Fruit fly (Drosophila melanogaster): Measurements from ENCODE around the gene Gr68a.

Gene Gr68a

DNA sequence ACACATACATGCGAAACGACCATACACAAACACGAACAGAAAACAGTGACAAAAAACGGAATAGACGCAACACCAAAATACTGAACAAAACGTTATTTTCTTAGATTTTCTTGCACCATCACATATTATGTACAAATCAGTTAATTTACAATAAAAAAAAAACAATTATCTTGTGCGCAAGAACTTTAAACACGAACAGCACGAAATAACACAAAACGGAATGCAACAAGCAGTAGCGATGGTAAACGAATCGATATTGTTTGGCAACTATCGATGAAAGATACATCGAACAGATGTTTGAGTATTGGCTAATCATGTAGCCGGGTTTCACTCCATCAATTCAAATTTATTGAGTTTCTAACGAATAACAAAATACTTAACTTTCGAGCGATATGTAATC lies 38.7 kb downstream of the Gr68a start, which contains the start of gene Pi3K68D (continued):
- TF ChIP-seq nerfin-2 (GFP tag; IDR thresholded peaks at IDR 0.05; ENCODE audit: partially characterized antibody) (peak; percentile 88), HLH54F (GFP tag; optimal IDR thresholded peaks at IDR 0.05) (peak; percentile 20), CG3407 (GFP tag; optimal IDR thresholded peaks at IDR 0.05) (no peak), kah (GFP tag; optimal IDR thresholded peaks at IDR 0.05) (no peak), onecut (GFP tag; IDR thresholded peaks at IDR 0.05) (peak; percentile 74), nau (GFP tag; optimal IDR thresholded peaks at IDR 0.05) (no peak), CG12104 (GFP tag; optimal IDR thresholded peaks at IDR 0.05) (no peak), fd102C (GFP tag; optimal IDR thresholded peaks at IDR 0.05) (no peak), CG6791 (GFP tag; IDR thresholded peaks at IDR 0.05; ENCODE audit: partially characterized antibody) (peak; percentile 94), CG1792 (GFP tag; optimal IDR thresholded peaks at IDR 0.05) (peak; percentile 8), ash1 (GFP tag; optimal IDR thresholded peaks at IDR 0.05) (no peak), zfh2 (GFP tag; optimal IDR thresholded peaks at IDR 0.05) (no peak), GATAe (GFP tag; conservative IDR thresholded peaks at IDR 0.05) (no peak), ham (GFP tag; IDR thresholded peaks at IDR 0.05) (no peak), Awh (GFP tag; IDR thresholded peaks at IDR 0.05) (no peak), h (optimal IDR thresholded peaks at IDR 0.05) (no peak), hbn (GFP tag; IDR thresholded peaks at IDR 0.05; ENCODE audit: partially characterized antibody) (peak; percentile 89), MTF-1 (GFP tag; optimal IDR thresholded peaks at IDR 0.05; ENCODE audit: borderline replicate concordance) (no peak), Dfd (GFP tag; optimal IDR thresholded peaks at IDR 0.05) (no peak), slbo (GFP tag; IDR thresholded peaks at IDR 0.05) (no peak; the same call in 1 of the 2 replicates), CG17361 (GFP tag; IDR thresholded peaks at IDR 0.05) (no peak), CG1832 (GFP tag; optimal IDR thresholded peaks at IDR 0.05) (no peak), ac (GFP tag; optimal IDR thresholded peaks at IDR 0.05) (no peak), CG15514 (GFP tag; optimal IDR thresholded peaks at IDR 0.05) (peak; percentile 84), usp (GFP tag; optimal IDR thresholded peaks at IDR 0.05) (no peak), gce (GFP tag; IDR thresholded peaks at IDR 0.05) (no peak), dm (GFP tag; optimal IDR thresholded peaks at IDR 0.05) (no peak), gcm (GFP tag; optimal IDR thresholded peaks at IDR 0.05) (no peak), CG17328 (GFP tag; IDR thresholded peaks at IDR 0.05) (no peak), CG3847 (GFP tag; IDR thresholded peaks at IDR 0.05) (peak; percentile 47; the same call in 1 of the 2 replicates), Drgx (GFP tag; IDR thresholded peaks at IDR 0.05) (no peak), CG12299 (tag; optimal IDR thresholded peaks at IDR 0.05) (no peak), bowl (GFP tag; IDR thresholded peaks at IDR 0.05) (no peak), bbx (GFP tag; IDR thresholded peaks at IDR 0.05; ENCODE audit: partially characterized antibody) (peak; percentile 96), CG6254 (GFP tag; optimal IDR thresholded peaks at IDR 0.05) (no peak), ken (GFP tag; IDR thresholded peaks at IDR 0.05) (no peak), CG7839 (tag; optimal IDR thresholded peaks at IDR 0.05) (no peak), caup (GFP tag; optimal IDR thresholded peaks at IDR 0.05; ENCODE audit: severe bottlenecking) (no peak), Hsf (GFP tag; optimal IDR thresholded peaks at IDR 0.05) (peak; percentile 12), CG11696 (GFP tag; IDR thresholded peaks at IDR 0.05) (no peak), unpg (GFP tag; optimal IDR thresholded peaks at IDR 0.05) (no peak), oc (tag; optimal IDR thresholded peaks at IDR 0.05) (no peak), CG4617 (GFP tag; optimal IDR thresholded peaks at IDR 0.05; ENCODE audit: borderline replicate concordance) (peak; percentile 92), CG3163 (GFP tag; optimal IDR thresholded peaks at IDR 0.05) (no peak), CG12155 (GFP tag; optimal IDR thresholded peaks at IDR 0.05) (peak; percentile 3), al (GFP tag; IDR thresholded peaks at IDR 0.05) (no peak), ERR (GFP tag; optimal IDR thresholded peaks at IDR 0.05) (peak; percentile 25), p53 (GFP tag; optimal IDR thresholded peaks at IDR 0.05) (peak; percentile 13), CG7271 (tag; optimal IDR thresholded peaks at IDR 0.05) (no peak), Optix (GFP tag; IDR thresholded peaks at IDR 0.05) (no peak), CG4282 (GFP tag; optimal IDR thresholded peaks at IDR 0.05) (peak; percentile 46), CG13287 (GFP tag; IDR thresholded peaks at IDR 0.05; ENCODE audit: partially characterized antibody) (peak; percentile 95)

Data from whole organism, embryonic.